Fruit fly (Drosophila melanogaster) whole organism, embryonic: ENCODE results near the gene baf.

Experiments
- Ada2b ChIP-seq: fragments of 200-800 bp; sonication (Bioruptor generic); IDR thresholded peaks from 2 replicates; pipeline ENCODE4 v1.3.6; 2022; ENCODE audit warnings: missing biosample characterization, missing genetic modification characterization
- Aef1 ChIP-seq: fragments of 200-800 bp; sonication (Bioruptor generic); IDR thresholded peaks from 3 replicates; pipeline ENCODE4 v1.3.6; 2022; ENCODE audit warnings: missing biosample characterization, missing genetic modification characterization
- Bdp1 ChIP-seq: fragments of 200-800 bp; sonication (Bioruptor generic); optimal IDR thresholded peaks from 3 replicates; lab custom pipeline; 2016; ENCODE audit warnings: missing biosample characterization, missing genetic modification characterization
- Bteb2 ChIP-seq: fragments of 200-800 bp; sonication (Bioruptor generic); optimal IDR thresholded peaks from 2 replicates; lab custom pipeline; 2016; ENCODE audit warnings: missing biosample characterization, missing genetic modification characterization
- C15 ChIP-seq: fragments of 200-800 bp; sonication (Bioruptor generic); IDR thresholded peaks from 3 replicates; pipeline ENCODE4 v1.3.6; 2022; ENCODE audit warnings: missing biosample characterization, missing genetic modification characterization
- CG10147 ChIP-seq: fragments of 200-800 bp; sonication (Bioruptor generic); optimal IDR thresholded peaks from 2 replicates; lab custom pipeline; 2019; ENCODE audit warnings: missing biosample characterization, mild to moderate bottlenecking, missing genetic modification characterization, moderate library complexity
- CG1024 ChIP-seq: fragments of 200-800 bp; sonication (Bioruptor generic); IDR thresholded peaks from 2 replicates; pipeline ENCODE4 v1.3.6; 2022; ENCODE audit warnings: missing biosample characterization, missing genetic modification characterization
- CG10431 ChIP-seq: fragments of 200-800 bp; sonication (Bioruptor generic); optimal IDR thresholded peaks from 3 replicates; lab custom pipeline; 2018; ENCODE audit warnings: missing biosample characterization, mild to moderate bottlenecking, missing genetic modification characterization
- CG10654 ChIP-seq: fragments of 200-800 bp; sonication (Bioruptor generic); optimal IDR thresholded peaks from 2 replicates; lab custom pipeline; 2016; ENCODE audit warnings: missing biosample characterization, missing genetic modification characterization
- CG10979 ChIP-seq: fragments of 200-800 bp; sonication (Bioruptor generic); optimal IDR thresholded peaks from 2 replicates; lab custom pipeline; 2018; ENCODE audit warnings: missing biosample characterization, mild to moderate bottlenecking, missing genetic modification characterization, moderate library complexity
- CG14441 ChIP-seq: fragments of 200-800 bp; sonication (Bioruptor generic); IDR thresholded peaks from 2 replicates; pipeline ENCODE4 v1.3.6; 2022; ENCODE audit warnings: missing biosample characterization, missing genetic modification characterization
- CG1529 ChIP-seq: fragments of 200-800 bp; sonication (Bioruptor generic); optimal IDR thresholded peaks from 3 replicates; lab custom pipeline; 2018; ENCODE audit warnings: missing biosample characterization, missing genetic modification characterization
- CG1602 ChIP-seq: fragments of 200-800 bp; sonication (Bioruptor generic); optimal IDR thresholded peaks from 3 replicates; lab custom pipeline; 2016; ENCODE audit warnings: missing biosample characterization, missing genetic modification characterization
- CG4282 ChIP-seq: fragments of 200-800 bp; sonication (Bioruptor generic); optimal IDR thresholded peaks from 2 replicates; lab custom pipeline; 2016; ENCODE audit warnings: missing biosample characterization, missing genetic modification characterization
- CG4730 ChIP-seq: fragments of 200-800 bp; sonication (Bioruptor generic); IDR thresholded peaks from 2 replicates; pipeline ENCODE4 v1.3.6; 2022; ENCODE audit warnings: missing biosample characterization, missing genetic modification characterization
- CG7271 ChIP-seq: fragments of 200-800 bp; sonication (Bioruptor generic); optimal IDR thresholded peaks from 2 replicates; lab custom pipeline; 2018; ENCODE audit warnings: missing biosample characterization, mild to moderate bottlenecking, missing genetic modification characterization, moderate library complexity
- CG8089 ChIP-seq: fragments of 200-800 bp; sonication (Bioruptor generic); optimal IDR thresholded peaks from 3 replicates; lab custom pipeline; 2016; ENCODE audit warnings: missing biosample characterization, missing genetic modification characterization
- CG8359 ChIP-seq: fragments of 200-800 bp; sonication (Bioruptor generic); optimal IDR thresholded peaks from 2 replicates; lab custom pipeline; 2017; ENCODE audit warnings: missing biosample characterization, mild to moderate bottlenecking, missing genetic modification characterization, borderline replicate concordance
- CG8478 ChIP-seq: fragments of >200 bp; optimal IDR thresholded peaks from 2 replicates; lab custom pipeline; 2018
- Dip3 ChIP-seq: fragments of 200-800 bp; sonication (Bioruptor generic); optimal IDR thresholded peaks from 3 replicates; lab custom pipeline; 2016; ENCODE audit warnings: missing biosample characterization, missing genetic modification characterization
- Hmx ChIP-seq: fragments of 200-800 bp; sonication (Bioruptor generic); optimal IDR thresholded peaks from 2 replicates; lab custom pipeline; 2016; ENCODE audit warnings: missing biosample characterization, missing genetic modification characterization
- Hr3 ChIP-seq: fragments of 200-800 bp; sonication (Bioruptor generic); optimal IDR thresholded peaks from 3 replicates; lab custom pipeline; 2016; ENCODE audit warnings: missing biosample characterization, missing genetic modification characterization
- Lpt ChIP-seq: fragments of >200 bp; optimal IDR thresholded peaks from 2 replicates; lab custom pipeline; 2018; ENCODE audit warnings: missing biosample characterization, missing genetic modification characterization
- Mrtf ChIP-seq: fragments of 200-800 bp; sonication (Bioruptor generic); IDR thresholded peaks from 3 replicates; pipeline ENCODE4 v1.3.6; 2022; ENCODE audit warnings: missing biosample characterization, missing genetic modification characterization
- NK7.1 ChIP-seq: fragments of 200-800 bp; sonication (Bioruptor generic); optimal IDR thresholded peaks from 3 replicates; lab custom pipeline; 2016; ENCODE audit warnings: missing biosample characterization, missing genetic modification characterization
- PHDP ChIP-seq: fragments of 200-800 bp; sonication (Bioruptor generic); optimal IDR thresholded peaks from 3 replicates; lab custom pipeline; 2018; ENCODE audit warnings: missing biosample characterization, mild to moderate bottlenecking, missing genetic modification characterization, moderate library complexity
- Poxn ChIP-seq: fragments of 200-800 bp; sonication (Bioruptor generic); IDR thresholded peaks from 2 replicates; pipeline ENCODE4 v1.3.6; 2022; ENCODE audit warnings: missing biosample characterization, missing genetic modification characterization
- Ptx1 ChIP-seq: fragments of 200-800 bp; sonication (Bioruptor generic); IDR thresholded peaks from 2 replicates; pipeline ENCODE4 v1.3.6; 2022; ENCODE audit warnings: missing biosample characterization, missing genetic modification characterization
- Sox100B ChIP-seq: fragments of 200-800 bp; sonication (Bioruptor generic); optimal IDR thresholded peaks from 3 replicates; lab custom pipeline; 2018; ENCODE audit warnings: missing biosample characterization, mild to moderate bottlenecking, missing genetic modification characterization
- Sry-β ChIP-seq: fragments of 200-800 bp; sonication (Bioruptor generic); optimal IDR thresholded peaks from 2 replicates; lab custom pipeline; 2018; ENCODE audit warnings: missing biosample characterization, mild to moderate bottlenecking, missing genetic modification characterization, moderate library complexity
- ase ChIP-seq: fragments of 200-800 bp; sonication (Bioruptor generic); IDR thresholded peaks from 3 replicates; pipeline ENCODE4 v1.3.6; 2022; ENCODE audit warnings: missing biosample characterization, missing genetic modification characterization
- ato ChIP-seq: fragments of 200-800 bp; sonication (Bioruptor generic); IDR thresholded peaks from 2 replicates; pipeline ENCODE4 v1.3.6; 2022; ENCODE audit warnings: missing biosample characterization, missing genetic modification characterization; ENCODE audit not compliant: partially characterized antibody
- croc ChIP-seq: fragments of 200-800 bp; sonication (Bioruptor generic); conservative IDR thresholded peaks from 3 replicates; pipeline ENCODE4 v1.3.6; 2022; ENCODE audit warnings: missing biosample characterization, missing genetic modification characterization
- crol ChIP-seq: fragments of 200-800 bp; sonication (Bioruptor generic); IDR thresholded peaks from 2 replicates; pipeline ENCODE4 v1.3.6; 2022; ENCODE audit warnings: missing biosample characterization, missing genetic modification characterization
- crp ChIP-seq, 2 experiments: fragments of 200-800 bp; sonication (Bioruptor generic); optimal IDR thresholded peaks; 2 replicates in 1 of 2; 3 replicates in 1 of 2; lab custom pipeline; 2017; ENCODE audit warnings: missing biosample characterization in 2 of 2, missing genetic modification characterization in 2 of 2, mild to moderate bottlenecking in 1 of 2, moderate library complexity in 1 of 2
- dmrt11E ChIP-seq: fragments of 200-800 bp; sonication (Bioruptor generic); optimal IDR thresholded peaks from 3 replicates; lab custom pipeline; 2018; ENCODE audit warnings: missing biosample characterization, mild to moderate bottlenecking, missing genetic modification characterization, moderate library complexity
- ems ChIP-seq: fragments of 200-800 bp; sonication (Bioruptor generic); optimal IDR thresholded peaks from 3 replicates; lab custom pipeline; 2016; ENCODE audit warnings: missing biosample characterization, missing genetic modification characterization
- ftz-f1 ChIP-seq: fragments of 200-800 bp; sonication (Bioruptor generic); optimal IDR thresholded peaks from 2 replicates; lab custom pipeline; 2016; ENCODE audit warnings: missing biosample characterization, missing genetic modification characterization
- fu2 ChIP-seq: fragments of 200-800 bp; sonication (Bioruptor generic); optimal IDR thresholded peaks from 2 replicates; lab custom pipeline; 2016; ENCODE audit warnings: missing biosample characterization, missing genetic modification characterization
- gsb ChIP-seq: fragments of 200-800 bp; sonication (Bioruptor generic); IDR thresholded peaks from 2 replicates; pipeline ENCODE4 v1.3.6; 2022; ENCODE audit warnings: missing biosample characterization, missing genetic modification characterization
- jigr1 ChIP-seq: fragments of 200-800 bp; sonication (Bioruptor generic); IDR thresholded peaks from 3 replicates; pipeline ENCODE4 v1.3.6; 2022; ENCODE audit warnings: missing biosample characterization, missing genetic modification characterization
- knrl ChIP-seq: fragments of 200-800 bp; sonication (Bioruptor generic); IDR thresholded peaks from 3 replicates; pipeline ENCODE4 v1.3.6; 2022; ENCODE audit warnings: missing biosample characterization, missing genetic modification characterization; ENCODE audit not compliant: partially characterized antibody
- onecut ChIP-seq: fragments of 200-800 bp; sonication (Bioruptor generic); IDR thresholded peaks from 2 replicates; pipeline ENCODE4 v1.3.6; 2022; ENCODE audit warnings: missing biosample characterization, missing genetic modification characterization
- pb ChIP-seq: fragments of 200-800 bp; sonication (Bioruptor generic); optimal IDR thresholded peaks from 3 replicates; lab custom pipeline; 2016; ENCODE audit warnings: missing biosample characterization, missing genetic modification characterization
- peb ChIP-seq: fragments of 200-800 bp; sonication (Bioruptor generic); IDR thresholded peaks from 2 replicates; pipeline ENCODE4 v1.3.6; 2022; ENCODE audit warnings: missing biosample characterization, missing genetic modification characterization
- psq ChIP-seq: fragments of 200-800 bp; sonication (Bioruptor generic); optimal IDR thresholded peaks from 2 replicates; lab custom pipeline; 2017; ENCODE audit warnings: missing biosample characterization, missing genetic modification characterization
- sc ChIP-seq, 3 experiments: fragments of >200 bp in 2 of 3; fragments of 200-800 bp in 1 of 3; sonication (Bioruptor generic) in 1 of 3; optimal IDR thresholded peaks; 2 replicates in 2 of 3; 3 replicates in 1 of 3; lab custom pipeline; 2017; ENCODE audit warnings: mild to moderate bottlenecking in 1 of 3, missing biosample characterization in 1 of 3, missing genetic modification characterization in 1 of 3, missing genetic modification reagents in 1 of 3
- sens ChIP-seq: fragments of 200-800 bp; sonication (Bioruptor generic); peaks from one replicate; lab custom pipeline; 2016; ENCODE audit warnings: missing biosample characterization, missing genetic modification characterization
- so ChIP-seq: fragments of 200-800 bp; sonication (Bioruptor generic); IDR thresholded peaks from 3 replicates; pipeline ENCODE4 v1.3.6; 2022; ENCODE audit warnings: missing biosample characterization, missing genetic modification characterization
- tgo ChIP-seq: fragments of 200-800 bp; sonication (Bioruptor generic); IDR thresholded peaks from 3 replicates; pipeline ENCODE4 v1.3.6; 2022; ENCODE audit warnings: missing biosample characterization, missing genetic modification characterization
- toy ChIP-seq: fragments of 200-800 bp; sonication (Bioruptor generic); IDR thresholded peaks from 2 replicates; pipeline ENCODE4 v1.3.6; 2022; ENCODE audit warnings: missing biosample characterization, missing genetic modification characterization
- tup ChIP-seq: fragments of 200-800 bp; sonication (Bioruptor generic); optimal IDR thresholded peaks from 2 replicates; lab custom pipeline; 2016; ENCODE audit warnings: missing biosample characterization, mild to moderate bottlenecking, missing genetic modification characterization, moderate library complexity
- usp ChIP-seq: fragments of >200 bp; optimal IDR thresholded peaks from 2 replicates; lab custom pipeline; 2017; ENCODE audit warnings: missing biosample characterization, missing genetic modification characterization

The baf gene

DNA sequence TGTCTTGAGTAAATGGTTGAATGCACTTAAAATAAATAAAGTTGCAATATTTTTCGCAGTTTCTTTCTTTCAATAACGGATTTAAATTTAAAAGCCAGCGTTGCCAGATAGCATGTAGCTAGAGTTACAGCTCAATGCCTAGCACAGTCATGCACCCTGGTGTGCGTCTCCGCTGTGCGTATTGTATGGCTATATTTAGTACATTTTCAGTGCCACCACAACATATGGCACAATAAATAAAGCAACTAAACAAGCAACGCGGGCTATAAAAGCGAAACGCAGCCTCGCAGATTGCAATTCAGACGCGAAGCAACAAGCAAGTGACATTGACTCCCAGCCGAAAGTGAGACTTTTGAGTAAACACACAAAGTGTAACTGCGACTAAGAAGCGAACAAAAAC is 30.6 kb upstream of the baf start, which contains the start of gene Sirup (continued):
- TF ChIP-seq knrl (peak; percentile 47; the same call in 1 of the 3 replicates), ems (no peak), Aef1 (GFP tag; lab: Robert Waterston, UW) (no peak), ato (no peak), CG8478 (peak; percentile 18), tup (GFP tag; lab: Kevin White, UChicago) (no peak), CG1602 (GFP tag; lab: Kevin White, UChicago) (no peak), PHDP (tag; lab: Kevin White, UChicago) (no peak), so (GFP tag; lab: Robert Waterston, UW) (peak; percentile 58; the same call in 1 of the 3 replicates), fu2 (GFP tag; lab: Kevin White, UChicago) (no peak), Sry-β (GFP tag; lab: Kevin White, UChicago) (no peak), Poxn (no peak), CG8359 (no peak), gsb (GFP tag; lab: Robert Waterston, UW) (no peak), sc (optimal IDR thresholded peaks at IDR 0.05; lab: Kevin White, UChicago) (no peak), sc (GFP tag; optimal IDR thresholded peaks at IDR 0.05; lab: Kevin White, UChicago) (no peak), CG4730 (GFP tag; lab: Robert Waterston, UW) (no peak), Ptx1 (no peak), CG10147 (GFP tag; lab: Kevin White, UChicago) (no peak), Bdp1 (no peak), Ada2b (no peak), CG8089 (GFP tag; lab: Kevin White, UChicago) (no peak), ftz-f1 (GFP tag; lab: Kevin White, UChicago) (peak; percentile 2), CG14441 (GFP tag; lab: Robert Waterston, UW) (0 out of 2 replicates have a peak, but pooled peaks have one; percentile 9), Mrtf (GFP tag; lab: Robert Waterston, UW) (no peak), CG7271 (tag; lab: Kevin White, UChicago) (no peak), peb (no peak), crol (GFP tag; lab: Robert Waterston, UW) (no peak), croc (GFP tag; lab: Robert Waterston, UW) (no peak), CG10431 (GFP tag; lab: Kevin White, UChicago) (no peak), sens (no peak), jigr1 (no peak), crp (GFP tag; optimal IDR thresholded peaks at IDR 0.05; lab: Kevin White, UChicago) (peak; percentile 32 to 86), psq (GFP tag; lab: Kevin White, UChicago) (no peak), pb (GFP tag; lab: Kevin White, UChicago) (no peak), Sox100B (GFP tag; lab: Kevin White, UChicago) (no peak), toy (no peak), Hmx (GFP tag; lab: Kevin White, UChicago) (no peak), Lpt (GFP tag; lab: Kevin White, UChicago) (no peak), tgo (no peak), dmrt11E (no peak), onecut (GFP tag; lab: Robert Waterston, UW) (no peak; the same call in 1 of the 2 replicates), usp (GFP tag; lab: Kevin White, UChicago) (no peak), C15 (GFP tag; lab: Robert Waterston, UW) (no peak), ase (GFP tag; lab: Robert Waterston, UW) (no peak), CG10654 (GFP tag; lab: Kevin White, UChicago) (no peak), Bteb2 (GFP tag; lab: Kevin White, UChicago) (no peak), CG1529 (GFP tag; lab: Kevin White, UChicago) (no peak), Dip3 (no peak), Hr3 (GFP tag; lab: Kevin White, UChicago) (no peak), CG1024 (GFP tag; lab: Robert Waterston, UW) (0 out of 2 replicates have a peak, but pooled peaks have one; percentile 9), CG4282 (GFP tag; lab: Kevin White, UChicago) (no peak), CG10979 (tag; lab: Kevin White, UChicago) (no peak), NK7.1 (GFP tag; lab: Kevin White, UChicago) (no peak)
